Fruit fly (Drosophila melanogaster) whole organism, larva: ENCODE data around the gene Mtpalpha.

Experiments used
- noc ChIP-seq: fragments of 200-800 bp; sonication (Bioruptor generic); optimal IDR thresholded peaks from 3 replicates; lab custom pipeline; 2019; ENCODE audit warnings: missing biosample characterization, mild to moderate bottlenecking, missing genetic modification characterization, moderate library complexity

The Mtpalpha gene

DNA sequence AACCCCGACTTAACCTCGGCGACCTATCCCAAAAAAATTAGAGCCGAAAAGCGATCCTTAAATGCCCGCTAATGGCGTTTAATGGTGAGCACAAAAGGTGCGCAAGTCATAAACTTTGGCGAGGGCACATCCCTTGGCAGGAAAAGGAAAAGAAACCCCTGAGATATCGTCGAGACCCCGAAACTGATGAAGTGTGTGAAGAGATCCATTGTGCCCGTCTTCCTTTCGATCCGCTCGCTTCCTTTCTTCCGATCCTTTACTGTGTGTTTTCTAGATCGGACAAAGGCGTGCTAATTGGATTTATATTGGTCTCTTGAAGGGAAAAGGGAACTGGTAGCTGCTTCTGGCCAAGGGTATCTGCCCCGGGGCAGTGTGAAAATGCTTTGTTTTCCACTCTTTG lies 24.7 kb upstream of the Mtpalpha start:
- no peak for TF ChIP-seq noc (tag; lab: Kevin White, UChicago)

DNA sequence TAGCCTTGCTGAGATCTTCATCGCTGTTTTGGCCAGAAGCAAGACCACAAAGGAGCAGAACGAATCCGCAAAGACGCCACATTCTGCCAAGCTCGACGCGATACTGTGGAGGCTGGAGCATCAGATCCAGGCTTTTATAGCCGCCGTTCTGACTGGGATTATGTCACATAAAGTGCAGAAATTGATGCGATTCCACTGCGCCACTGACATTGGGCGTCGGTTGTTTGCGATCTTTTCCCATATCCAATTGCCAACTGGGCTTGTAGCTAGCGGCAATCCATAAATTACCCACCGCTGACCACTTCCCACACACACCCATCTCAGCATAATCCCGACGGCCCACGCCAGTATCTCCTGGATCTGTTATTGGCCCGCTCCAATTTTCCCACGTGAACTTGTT lies 24.2 kb upstream of the Mtpalpha start, which contains the start of gene CG4382:
Gene CG4382 (minus strand): TSS at position 101 of the 400 bp plus-strand sequence.
- no peak for TF ChIP-seq noc (tag; lab: Kevin White, UChicago)

DNA sequence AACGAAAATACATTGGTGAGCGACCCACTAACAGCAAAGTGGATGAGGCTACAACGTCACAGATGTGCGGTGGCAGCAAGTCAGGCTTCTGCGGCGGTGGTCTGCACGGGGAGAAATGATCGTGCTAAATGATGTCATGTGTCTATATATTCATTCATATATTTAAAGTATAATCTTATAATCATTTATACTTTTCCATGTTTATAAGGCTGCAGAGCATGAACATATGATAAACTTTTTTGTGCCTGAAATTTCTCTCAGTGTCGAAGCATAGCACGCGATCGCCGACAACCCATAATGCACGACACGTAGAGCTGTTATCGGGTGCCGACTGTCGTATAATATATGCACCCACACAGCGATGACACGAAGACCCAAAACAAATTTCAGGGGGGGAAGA lies 21.8 kb upstream of the Mtpalpha start:
- TF ChIP-seq noc (tag; lab: Kevin White, UChicago) = no peak

DNA sequence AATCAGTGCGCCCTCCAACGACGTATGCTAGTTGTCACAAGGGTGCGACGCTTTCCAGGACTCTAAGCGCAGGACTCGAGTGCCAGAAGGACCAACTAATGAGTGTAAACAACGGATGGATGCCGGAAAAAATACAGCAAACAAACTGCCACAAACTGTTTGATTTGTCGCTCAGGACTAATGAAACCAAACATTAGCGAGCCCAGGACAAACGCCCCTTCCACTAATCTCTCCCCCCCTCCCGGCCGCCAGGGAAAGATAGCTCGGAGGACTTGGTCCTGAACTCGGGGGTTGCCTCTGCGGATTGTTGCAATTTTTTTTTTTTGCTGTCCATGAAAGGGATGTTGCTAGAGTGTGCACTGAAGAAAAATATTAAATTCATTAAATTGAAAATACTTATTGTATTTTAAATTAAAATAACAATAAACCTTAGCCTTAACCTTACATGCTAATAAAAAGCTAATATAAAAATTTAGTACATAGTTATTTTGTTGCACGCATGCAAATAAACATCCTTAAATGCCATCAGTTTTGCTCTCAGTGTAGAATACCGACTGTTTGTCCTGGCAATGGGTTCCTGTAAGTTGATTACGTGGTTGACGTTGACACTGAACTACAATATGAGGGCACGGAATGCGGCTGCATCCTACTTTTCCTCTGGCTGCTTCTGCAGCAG lies 18.2 kb upstream of the Mtpalpha start:
- TF ChIP-seq noc (tag; lab: Kevin White, UChicago) = no peak

DNA sequence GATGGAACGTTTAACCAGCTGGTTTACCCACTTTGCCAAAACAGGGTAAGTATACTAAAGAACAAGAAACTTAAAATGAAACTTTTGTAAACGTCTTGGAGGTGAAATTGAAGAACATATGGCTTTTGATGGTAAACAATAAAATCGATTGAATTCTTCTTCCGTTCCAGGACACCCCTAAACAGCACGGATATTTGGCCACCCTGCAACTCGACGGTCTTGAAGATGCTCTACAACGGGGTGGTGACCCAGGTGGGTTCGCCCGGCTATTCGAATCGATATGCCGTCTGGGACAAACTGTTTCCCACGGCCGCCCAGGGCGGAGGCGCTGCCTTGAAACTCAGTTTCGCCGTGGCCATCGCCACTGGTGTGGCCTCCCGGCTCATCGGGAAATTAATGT lies 14.6 kb upstream of the Mtpalpha start:
- no peak for TF ChIP-seq noc (tag; lab: Kevin White, UChicago)

DNA sequence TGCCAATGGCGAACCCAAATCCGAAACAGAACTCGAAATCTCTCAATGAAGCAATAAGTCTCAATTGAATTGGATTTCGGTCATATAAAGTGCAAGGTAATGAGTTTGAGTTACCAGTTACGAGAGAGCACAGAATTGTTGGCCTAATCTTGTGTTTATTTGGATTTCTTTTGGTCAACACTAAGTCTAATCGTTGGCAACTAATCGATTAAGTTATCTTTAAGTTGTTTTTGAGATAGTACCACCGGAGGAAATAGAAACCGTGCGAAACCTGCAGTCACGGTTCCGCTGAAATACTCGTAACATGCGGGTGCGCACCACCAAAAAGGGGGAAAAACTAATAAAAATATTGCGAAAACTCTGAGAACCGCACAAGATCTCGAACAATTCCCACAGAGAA lies 12.6 kb upstream of the Mtpalpha start, which contains the start of gene CG3841:
Gene CG3841 (plus strand): TSS at position 301 of the 400 bp plus-strand sequence.
- TF ChIP-seq noc (tag; lab: Kevin White, UChicago) = no peak

DNA sequence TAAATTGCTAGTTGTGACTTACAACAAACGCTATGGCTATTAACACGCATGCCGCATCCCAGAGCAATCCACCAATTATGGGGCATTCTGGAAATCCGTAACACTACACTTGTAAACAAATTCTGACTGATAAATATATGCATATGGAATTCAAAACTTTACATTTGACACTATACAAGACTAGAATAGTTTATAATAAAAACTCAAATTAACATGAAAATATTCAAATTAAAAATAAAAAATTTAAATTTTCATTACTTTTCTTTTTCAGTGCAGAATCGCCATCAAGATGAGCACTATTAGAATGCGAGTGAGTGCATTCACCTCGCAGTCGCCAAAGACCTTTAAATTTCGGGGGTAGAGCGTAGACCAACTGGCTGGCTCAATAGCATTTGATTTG lies 9.4 kb upstream of the Mtpalpha start:
- TF ChIP-seq noc (tag; lab: Kevin White, UChicago) = no peak

DNA sequence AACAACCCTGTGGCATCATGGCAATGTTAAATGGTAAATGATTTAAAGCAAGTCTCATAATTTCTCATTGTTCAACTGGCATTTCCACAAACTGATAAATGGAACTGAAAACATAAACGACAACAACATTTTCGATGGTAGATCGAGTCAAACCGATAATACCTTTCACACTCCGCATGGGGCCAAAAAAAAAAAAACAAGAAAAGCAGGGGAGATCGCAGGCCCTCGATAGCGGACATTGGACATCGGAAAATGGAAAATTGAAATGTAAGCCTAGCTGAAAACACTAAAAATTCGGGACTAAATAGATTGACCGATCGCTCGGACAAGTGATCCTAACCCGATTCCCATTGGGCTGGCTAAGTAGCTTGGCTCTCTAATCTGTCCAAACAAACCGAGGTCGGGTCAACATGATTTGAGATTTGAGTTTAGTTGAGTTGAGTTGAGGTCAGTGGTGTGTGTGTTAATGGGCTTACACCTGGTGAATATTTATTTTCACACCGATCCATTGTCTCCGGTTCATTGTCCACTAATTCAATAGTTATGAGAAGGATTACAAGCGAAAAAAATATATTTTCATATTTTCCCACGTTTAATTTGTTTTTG lies 7.6 kb upstream of the Mtpalpha start:
- no peak for TF ChIP-seq noc (tag; lab: Kevin White, UChicago)

DNA sequence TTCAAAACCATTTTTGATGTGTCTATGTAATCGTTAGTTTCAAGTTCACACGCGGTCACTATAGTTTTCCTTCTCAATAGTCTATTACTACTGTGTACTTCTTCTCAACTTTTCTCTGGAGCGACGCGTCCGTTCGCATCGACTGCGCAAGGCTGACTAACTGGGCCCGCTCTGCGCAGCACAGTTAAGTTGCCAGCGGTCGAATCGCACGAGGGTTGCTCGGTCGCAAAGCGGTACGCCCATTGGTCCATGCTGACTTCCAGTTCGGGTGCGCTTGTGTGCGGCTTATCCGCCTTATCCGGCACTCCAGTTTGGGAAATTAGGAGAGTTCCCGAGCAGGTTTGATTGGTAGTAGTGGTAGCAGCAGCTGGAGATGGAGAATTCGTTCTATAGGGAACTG lies 5.0 kb upstream of the Mtpalpha start, which contains the start of gene gcm:
Gene gcm (minus strand): TSS at position 164 of the 400 bp plus-strand sequence.
- no peak for TF ChIP-seq noc (tag; lab: Kevin White, UChicago)

DNA sequence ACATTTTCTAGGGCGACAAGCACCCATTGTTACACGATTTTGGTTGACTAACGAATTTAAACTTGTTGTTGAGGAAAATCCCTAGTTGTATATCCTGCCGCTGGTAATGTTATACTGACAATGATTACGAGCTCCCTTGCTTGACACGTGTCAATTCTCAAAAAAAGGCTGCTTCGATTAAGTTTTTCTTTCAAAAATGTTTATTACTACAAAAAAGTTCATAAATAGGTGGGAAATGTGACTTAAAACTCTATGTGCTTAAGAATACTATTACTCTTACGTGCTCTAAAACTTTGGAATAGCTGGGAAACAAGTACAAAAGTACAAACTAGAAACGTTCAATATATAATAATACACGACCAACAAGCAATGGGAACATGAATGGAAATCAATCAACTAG lies 3.0 kb upstream of the Mtpalpha start, which contains the start of gene CG31709:
Gene CG31709 (minus strand): TSS at position 101 of the 400 bp plus-strand sequence.
- TF ChIP-seq noc (tag; lab: Kevin White, UChicago) = no peak

DNA sequence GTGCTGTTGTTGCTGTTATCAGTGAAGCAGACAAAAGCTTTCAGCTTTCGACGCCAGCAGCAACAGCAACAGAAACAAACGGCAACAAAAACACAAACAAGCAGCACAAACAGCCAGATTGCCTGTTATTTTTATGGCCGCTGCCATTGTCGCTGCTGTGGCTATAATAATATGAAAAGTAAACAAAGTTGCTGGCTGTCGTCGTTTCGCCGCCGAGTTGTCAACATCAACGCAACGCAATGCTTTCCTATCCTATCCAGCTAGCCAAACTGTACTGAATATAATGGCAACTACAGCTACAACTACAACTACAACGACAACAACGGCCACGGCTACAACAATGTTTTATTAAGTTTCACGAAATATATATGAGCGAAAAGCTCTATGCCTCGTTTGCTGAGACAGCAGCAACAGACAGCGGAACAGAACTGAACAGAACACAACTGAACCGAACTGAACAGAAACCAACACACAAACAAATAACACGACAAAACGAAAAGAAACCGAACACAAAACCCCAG lies 5.8 kb downstream of the Mtpalpha start:
- no peak for TF ChIP-seq noc (tag; lab: Kevin White, UChicago)

DNA sequence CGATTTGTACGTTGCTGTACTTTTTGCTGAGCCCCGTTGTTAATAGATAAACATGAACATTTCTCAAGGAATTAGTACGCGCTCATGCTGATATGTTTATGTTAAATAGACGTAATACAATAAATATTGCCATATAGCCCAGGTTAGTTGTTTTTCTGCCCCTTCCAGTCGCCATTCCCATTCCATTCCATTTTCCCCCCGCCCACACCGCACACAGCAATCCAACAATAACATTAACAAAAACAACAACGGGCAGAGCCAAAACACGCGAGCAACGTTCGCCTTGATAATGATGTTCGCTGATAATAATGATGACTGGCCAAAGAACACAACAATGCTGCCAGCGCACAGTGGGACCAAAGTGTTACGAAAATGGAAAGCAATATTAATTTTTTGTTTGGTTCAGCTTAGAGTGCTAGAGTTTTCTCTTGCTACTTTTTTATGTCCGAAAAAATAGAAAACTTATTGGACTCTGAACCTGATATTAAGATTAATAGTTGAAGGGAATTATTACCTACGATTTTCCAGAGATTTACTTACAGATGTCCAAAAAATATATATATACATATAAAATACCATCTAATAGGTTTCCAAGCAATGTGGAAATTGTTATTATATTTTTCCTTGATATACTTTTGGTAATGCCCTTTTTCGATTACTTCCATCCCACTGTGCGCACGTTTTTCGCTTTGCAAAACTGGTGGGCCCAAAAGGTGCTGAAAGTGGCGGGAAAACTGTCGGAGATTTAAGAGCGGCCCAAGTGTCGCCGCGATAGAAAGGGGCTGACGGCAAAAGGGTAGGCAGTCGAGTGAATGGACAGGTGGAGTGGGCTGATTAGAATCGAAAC lies 6.8 kb downstream of the Mtpalpha start:
- peak; percentile 98 for TF ChIP-seq noc (tag; lab: Kevin White, UChicago)

DNA sequence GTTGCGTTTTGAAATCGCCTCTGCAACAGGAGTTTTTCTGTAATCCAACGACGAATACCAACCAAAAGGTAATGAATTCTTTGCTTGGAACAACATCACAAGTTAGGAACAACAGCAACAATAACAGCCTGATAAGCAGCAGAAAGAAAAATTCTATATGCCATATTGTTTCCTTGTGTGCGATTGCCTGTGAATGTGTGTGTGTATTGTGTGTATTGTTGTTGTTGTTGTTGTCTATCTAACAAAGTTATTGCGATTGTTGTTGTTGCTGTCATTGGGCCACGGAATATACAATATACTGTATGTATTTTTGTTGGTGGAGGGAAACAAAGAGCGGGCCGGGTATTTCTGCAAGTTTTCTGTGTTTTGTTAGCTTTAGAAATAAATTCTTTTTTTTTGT lies 7.4 kb downstream of the Mtpalpha start:
- TF ChIP-seq noc (tag; lab: Kevin White, UChicago) = no peak

DNA sequence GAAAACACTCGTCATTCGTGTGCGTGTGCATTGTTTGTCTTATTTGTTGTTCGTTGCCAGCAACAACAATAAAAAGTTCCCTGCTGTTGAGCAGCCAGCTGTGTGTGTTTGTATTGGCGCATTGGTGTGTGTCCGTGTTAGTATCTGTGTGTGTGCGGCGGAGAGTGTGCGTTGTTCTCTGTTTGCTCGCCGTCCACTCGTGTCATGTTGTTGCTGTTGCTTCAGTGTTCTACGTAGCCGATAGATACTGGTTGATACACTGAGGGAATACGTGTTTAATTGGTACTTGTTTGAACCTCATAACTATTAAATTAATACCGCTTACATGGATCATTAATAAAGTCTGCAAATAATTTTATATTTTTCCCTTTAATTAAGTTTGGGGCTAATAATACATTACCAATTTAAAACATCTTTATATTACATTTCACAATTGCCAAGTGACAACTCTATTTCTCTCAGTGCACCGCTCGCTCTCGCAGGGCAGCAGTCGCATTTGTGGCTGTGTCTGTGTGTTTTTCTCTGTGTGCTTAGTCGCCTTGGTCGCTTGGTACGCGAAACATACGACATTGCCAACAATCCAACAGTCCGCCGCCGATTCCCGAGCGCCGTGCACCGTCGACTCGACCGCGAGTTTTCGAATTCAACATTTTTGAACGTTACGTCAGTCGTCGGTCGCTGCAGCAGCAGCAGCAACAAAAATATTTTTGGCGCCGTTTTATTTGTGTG lies 8.0 kb downstream of the Mtpalpha start, which contains the start of gene brwl:
Gene brwl (plus strand): TSS at position 531 of the 729 bp plus-strand sequence.
- peak; percentile 99 for TF ChIP-seq noc (tag; lab: Kevin White, UChicago)

DNA sequence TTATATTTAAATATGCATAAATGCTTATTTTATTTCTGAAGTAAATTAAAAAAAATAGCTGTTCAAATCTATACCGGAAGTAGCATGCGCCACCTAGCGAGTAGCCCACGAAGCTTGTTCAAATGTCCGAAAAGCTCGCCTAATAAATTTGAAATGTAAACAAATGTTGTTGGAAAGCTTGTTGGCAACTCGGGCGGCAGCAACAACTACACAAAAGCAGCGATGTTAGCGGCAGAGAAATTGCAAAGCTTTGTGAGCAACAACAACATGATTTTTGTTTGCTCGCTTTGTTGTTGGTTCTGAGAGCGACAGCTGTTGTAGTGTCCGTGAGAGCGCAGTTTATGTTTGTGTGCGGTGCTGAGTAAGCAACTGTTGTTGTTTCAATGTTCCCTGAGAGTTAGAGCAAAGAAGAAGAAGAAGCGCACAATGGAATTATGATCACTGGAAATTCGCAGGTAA lies 9.1 kb downstream of the Mtpalpha start:
- peak; percentile 81 for TF ChIP-seq noc (tag; lab: Kevin White, UChicago)
